Fruit fly (Drosophila melanogaster) whole organism, embryonic: Measurements from ENCODE around the gene Hinfp.

Experiments
- Bdp1 ChIP-seq: fragments of 200-800 bp; sonication (Bioruptor generic); optimal IDR thresholded peaks from 3 replicates; lab custom pipeline; 2016; ENCODE audit warnings: missing biosample characterization, missing genetic modification characterization
- CG15073 ChIP-seq: fragments of 200-800 bp; sonication (Bioruptor generic); optimal IDR thresholded peaks from 2 replicates; lab custom pipeline; 2016; ENCODE audit warnings: missing biosample characterization, missing genetic modification characterization
- CG1529 ChIP-seq: fragments of 200-800 bp; sonication (Bioruptor generic); optimal IDR thresholded peaks from 3 replicates; lab custom pipeline; 2018; ENCODE audit warnings: missing biosample characterization, missing genetic modification characterization
- CG17361 ChIP-seq: fragments of 200-800 bp; sonication (Bioruptor generic); IDR thresholded peaks from 3 replicates; pipeline ENCODE4 v1.3.6; 2022; ENCODE audit warnings: missing biosample characterization, missing genetic modification characterization
- CG2202 ChIP-seq: fragments of 200-800 bp; sonication (Bioruptor generic); optimal IDR thresholded peaks from 2 replicates; lab custom pipeline; 2018; ENCODE audit warnings: missing biosample characterization, mild to moderate bottlenecking, missing genetic modification characterization
- CG30020 ChIP-seq: fragments of 200-800 bp; optimal IDR thresholded peaks from 2 replicates; lab custom pipeline; 2019; ENCODE audit warnings: missing biosample characterization, mild to moderate bottlenecking, missing genetic modification characterization, moderate library complexity
- CG31388 ChIP-seq: fragments of 200-800 bp; sonication (Bioruptor generic); optimal IDR thresholded peaks from 2 replicates; lab custom pipeline; 2016; ENCODE audit warnings: missing biosample characterization, missing genetic modification characterization
- CG32532 ChIP-seq: fragments of 200-800 bp; sonication (Bioruptor generic); IDR thresholded peaks from 2 replicates; pipeline ENCODE4 v1.3.6; 2022; ENCODE audit warnings: missing biosample characterization, missing genetic modification characterization
- CG33557 ChIP-seq: fragments of 200-800 bp; sonication (Bioruptor generic); optimal IDR thresholded peaks from 2 replicates; lab custom pipeline; 2019; ENCODE audit warnings: missing biosample characterization, mild to moderate bottlenecking, missing genetic modification characterization, moderate library complexity
- CG34224 ChIP-seq: fragments of 200-800 bp; sonication (Bioruptor generic); IDR thresholded peaks from 3 replicates; pipeline ENCODE4 v1.3.6; 2022; ENCODE audit warnings: missing biosample characterization, missing genetic modification characterization; ENCODE audit not compliant: partially characterized antibody
- CG6272 ChIP-seq: fragments of 200-800 bp; sonication (Bioruptor generic); IDR thresholded peaks from 2 replicates; pipeline ENCODE4 v1.3.6; 2022; ENCODE audit warnings: missing biosample characterization, missing genetic modification characterization
- CG6654 ChIP-seq: fragments of 200-800 bp; sonication (Bioruptor generic); optimal IDR thresholded peaks from 2 replicates; lab custom pipeline; 2017; ENCODE audit warnings: missing biosample characterization, mild to moderate bottlenecking, missing genetic modification characterization
- CG7928 ChIP-seq: fragments of 200-800 bp; sonication (Bioruptor generic); optimal IDR thresholded peaks from 2 replicates; lab custom pipeline; 2017; ENCODE audit warnings: missing biosample characterization, mild to moderate bottlenecking, missing genetic modification characterization
- CG8290 ChIP-seq, 3 experiments: fragments of 200-800 bp; sonication (Bioruptor generic); optimal IDR thresholded peaks; 2 replicates each; lab custom pipeline; 2016 to 2019; ENCODE audit warnings: missing biosample characterization in 3 of 3, missing genetic modification characterization in 3 of 3, mild to moderate bottlenecking in 2 of 3, moderate library complexity in 1 of 3
- CG8388 ChIP-seq: fragments of 200-800 bp; sonication (Bioruptor generic); optimal IDR thresholded peaks from 2 replicates; lab custom pipeline; 2019; ENCODE audit warnings: missing biosample characterization, mild to moderate bottlenecking, missing genetic modification characterization, moderate library complexity
- D ChIP-seq, 2 experiments: fragments of 200-800 bp in 1 of 2; fragments of >200 bp in 1 of 2; sonication (Bioruptor generic) in 1 of 2; optimal IDR thresholded peaks; 2 replicates in 1 of 2; 3 replicates in 1 of 2; lab custom pipeline; 2017; ENCODE audit warnings: mild to moderate bottlenecking in 1 of 2, missing biosample characterization in 1 of 2, missing genetic modification characterization in 1 of 2, missing genetic modification reagents in 1 of 2
- D19A ChIP-seq: fragments of 200-800 bp; optimal IDR thresholded peaks from 3 replicates; lab custom pipeline; 2019; ENCODE audit warnings: missing biosample characterization, mild to moderate bottlenecking, missing genetic modification characterization, moderate library complexity
- Dip2 ChIP-seq: fragments of 200-800 bp; sonication (Bioruptor generic); IDR thresholded peaks from 2 replicates; pipeline ENCODE4 v1.3.6; 2022; ENCODE audit warnings: missing biosample characterization, missing genetic modification characterization
- H15 ChIP-seq: fragments of 200-800 bp; sonication (Bioruptor generic); IDR thresholded peaks from 3 replicates; pipeline ENCODE4 v1.3.6; 2022; ENCODE audit warnings: missing biosample characterization, missing genetic modification characterization
- Mrtf ChIP-seq: fragments of 200-800 bp; sonication (Bioruptor generic); IDR thresholded peaks from 3 replicates; pipeline ENCODE4 v1.3.6; 2022; ENCODE audit warnings: missing biosample characterization, missing genetic modification characterization
- NfI ChIP-seq: fragments of 200-800 bp; sonication (Bioruptor generic); optimal IDR thresholded peaks from 3 replicates; lab custom pipeline; 2018; ENCODE audit warnings: missing biosample characterization, mild to moderate bottlenecking, missing genetic modification characterization, moderate library complexity
- Sox102F ChIP-seq: fragments of 200-800 bp; sonication (Bioruptor generic); optimal IDR thresholded peaks from 2 replicates; lab custom pipeline; 2018; ENCODE audit warnings: missing biosample characterization, mild to moderate bottlenecking, missing genetic modification characterization, moderate library complexity
- Stat92E ChIP-seq, 3 experiments: fragments of >200 bp in 2 of 3; fragments of 200-800 bp in 1 of 3; sonication (Bioruptor generic) in 1 of 3; optimal IDR thresholded peaks; 2 replicates each; lab custom pipeline; 2017 to 2019; ENCODE audit warnings: missing biosample characterization in 3 of 3, missing genetic modification characterization in 3 of 3, mild to moderate bottlenecking in 1 of 3, moderate library complexity in 1 of 3
- YL-1 ChIP-seq: fragments of 200-800 bp; sonication (Bioruptor generic); optimal IDR thresholded peaks from 3 replicates; lab custom pipeline; 2017; ENCODE audit warnings: missing biosample characterization, mild to moderate bottlenecking, missing genetic modification characterization
- ap ChIP-seq: fragments of 200-800 bp; sonication (Bioruptor generic); IDR thresholded peaks from 2 replicates; pipeline ENCODE4 v1.3.6; 2022; ENCODE audit warnings: missing biosample characterization, missing genetic modification characterization
- cg ChIP-seq: fragments of 200-800 bp; sonication (Bioruptor generic); optimal IDR thresholded peaks from 3 replicates; lab custom pipeline; 2019; ENCODE audit warnings: missing biosample characterization, mild to moderate bottlenecking, missing genetic modification characterization, moderate library complexity
- emc ChIP-seq: fragments of 200-800 bp; sonication (Bioruptor generic); optimal IDR thresholded peaks from 2 replicates; lab custom pipeline; 2016; ENCODE audit warnings: missing biosample characterization, missing genetic modification characterization
- gfzf ChIP-seq: fragments of 200-800 bp; sonication (Bioruptor generic); optimal IDR thresholded peaks from 2 replicates; lab custom pipeline; 2016; ENCODE audit warnings: missing biosample characterization, mild to moderate bottlenecking, missing genetic modification characterization, moderate library complexity
- grn ChIP-seq: fragments of 200-800 bp; sonication (Bioruptor generic); optimal IDR thresholded peaks from 3 replicates; lab custom pipeline; 2017; ENCODE audit warnings: missing biosample characterization, missing genetic modification characterization
- h ChIP-seq: fragments of >200 bp; optimal IDR thresholded peaks from 2 replicates; lab custom pipeline; 2017
- hth ChIP-seq: fragments of >200 bp; optimal IDR thresholded peaks from 2 replicates; lab custom pipeline; 2017; ENCODE audit warnings: inconsistent platforms
- inv ChIP-seq: fragments of 200-800 bp; sonication (Bioruptor generic); IDR thresholded peaks from 2 replicates; pipeline ENCODE4 v1.3.6; 2022; ENCODE audit warnings: missing biosample characterization, missing genetic modification characterization; ENCODE audit not compliant: partially characterized antibody
- jumu ChIP-seq: fragments of 200-800 bp; sonication (Bioruptor generic); optimal IDR thresholded peaks from 3 replicates; lab custom pipeline; 2016; ENCODE audit warnings: missing biosample characterization, missing genetic modification characterization
- kni ChIP-seq: fragments of 200-800 bp; sonication (Bioruptor generic); optimal IDR thresholded peaks from 3 replicates; lab custom pipeline; 2017; ENCODE audit warnings: mild to moderate bottlenecking, missing biosample characterization, missing genetic modification reagents, missing genetic modification characterization
- mam ChIP-seq: fragments of 200-800 bp; sonication (Bioruptor generic); optimal IDR thresholded peaks from 3 replicates; lab custom pipeline; 2016; ENCODE audit warnings: missing biosample characterization, missing genetic modification characterization
- nom ChIP-seq: fragments of 200-800 bp; sonication (Bioruptor generic); optimal IDR thresholded peaks from 2 replicates; lab custom pipeline; 2017; ENCODE audit warnings: missing biosample characterization, missing genetic modification characterization, mild to moderate bottlenecking, moderate library complexity, missing genetic modification reagents
- org-1 ChIP-seq: fragments of 200-800 bp; sonication (Bioruptor generic); optimal IDR thresholded peaks from 2 replicates; lab custom pipeline; 2017; ENCODE audit warnings: missing biosample characterization, missing genetic modification characterization
- pzg ChIP-seq: fragments of 200-800 bp; sonication (Bioruptor generic); optimal IDR thresholded peaks from 3 replicates; lab custom pipeline; 2018; ENCODE audit warnings: missing biosample characterization, mild to moderate bottlenecking, missing genetic modification characterization, moderate library complexity
- ssp ChIP-seq: fragments of 200-800 bp; sonication (Bioruptor generic); IDR thresholded peaks from 2 replicates; pipeline ENCODE4 v1.3.6; 2022; ENCODE audit warnings: missing biosample characterization, missing genetic modification characterization
- wek ChIP-seq: fragments of 200-800 bp; sonication (Bioruptor generic); optimal IDR thresholded peaks from 3 replicates; lab custom pipeline; 2018; ENCODE audit warnings: missing biosample characterization, mild to moderate bottlenecking, missing genetic modification characterization, moderate library complexity
- wor ChIP-seq: fragments of 200-800 bp; sonication (Bioruptor generic); IDR thresholded peaks from 2 replicates; pipeline ENCODE4 v1.3.6; 2022; ENCODE audit warnings: missing biosample characterization, missing genetic modification characterization

Gene Hinfp

DNA sequence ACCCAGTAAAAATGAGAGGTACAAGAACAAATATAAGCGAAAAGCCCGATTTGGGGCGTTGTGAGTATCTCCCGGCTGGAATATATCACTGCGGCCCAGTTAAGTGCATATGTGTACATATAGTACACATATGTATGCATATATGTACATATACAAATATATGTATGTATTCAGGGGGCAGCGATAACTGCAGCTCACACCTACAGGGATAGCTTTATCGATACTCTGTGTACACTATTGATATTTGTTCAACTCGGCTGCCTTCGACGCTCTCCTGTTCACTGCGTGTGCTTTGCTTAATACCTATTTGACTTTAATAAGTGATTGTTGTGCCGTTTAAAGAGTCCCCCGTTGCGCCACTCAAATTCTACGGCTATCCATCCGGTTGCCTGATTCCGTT is 43.5 kb upstream of the Hinfp start, which contains the start of gene vnd (continued):
- TF ChIP-seq hth (no peak), pzg (GFP tag; lab: Kevin White, UChicago) (no peak), grn (peak; percentile 9), Stat92E (GFP tag; optimal IDR thresholded peaks at IDR 0.05; lab: Kevin White, UChicago) (no peak), CG8388 (GFP tag; lab: Kevin White, UChicago) (no peak), jumu (GFP tag; lab: Kevin White, UChicago) (no peak), wek (GFP tag; lab: Kevin White, UChicago) (peak; percentile 23), CG31388 (GFP tag; lab: Kevin White, UChicago) (no peak), CG8290 (GFP tag; optimal IDR thresholded peaks at IDR 0.05; lab: Kevin White, UChicago) (no peak), CG8290 (tag; optimal IDR thresholded peaks at IDR 0.05; lab: Kevin White, UChicago) (peak in 1 of 2 experiments; percentile 47), Bdp1 (GFP tag; lab: Kevin White, UChicago) (no peak), inv (no peak), CG6654 (no peak), CG33557 (GFP tag; lab: Kevin White, UChicago) (peak; percentile 78), Sox102F (GFP tag; lab: Kevin White, UChicago) (no peak), D (optimal IDR thresholded peaks at IDR 0.05; lab: Kevin White, UChicago) (no peak), D (GFP tag; optimal IDR thresholded peaks at IDR 0.05; lab: Kevin White, UChicago) (peak; percentile 2), Dip2 (GFP tag; lab: Robert Waterston, UW) (no peak), CG6272 (GFP tag; lab: Robert Waterston, UW) (no peak), CG1529 (GFP tag; lab: Kevin White, UChicago) (peak; percentile 18), ssp (GFP tag; lab: Robert Waterston, UW) (no peak), ap (no peak), CG17361 (GFP tag; lab: Robert Waterston, UW) (no peak), CG34224 (GFP tag; lab: Robert Waterston, UW) (no peak), H15 (GFP tag; lab: Robert Waterston, UW) (no peak), NfI (GFP tag; lab: Kevin White, UChicago) (no peak), cg (GFP tag; lab: Kevin White, UChicago) (peak; percentile 38), org-1 (GFP tag; lab: Kevin White, UChicago) (peak; percentile 12), h (lab: Kevin White, UChicago) (no peak), nom (GFP tag; lab: Kevin White, UChicago) (peak; percentile 16), gfzf (GFP tag; lab: Kevin White, UChicago) (no peak), wor (GFP tag; lab: Robert Waterston, UW) (no peak), D19A (tag; lab: Kevin White, UChicago) (no peak), CG15073 (no peak), YL-1 (no peak), CG7928 (GFP tag; lab: Kevin White, UChicago) (no peak), CG2202 (tag; lab: Kevin White, UChicago) (peak; percentile 65), emc (GFP tag; lab: Kevin White, UChicago) (no peak), CG32532 (GFP tag; lab: Robert Waterston, UW) (no peak), mam (GFP tag; lab: Kevin White, UChicago) (no peak), Mrtf (GFP tag; lab: Robert Waterston, UW) (no peak), kni (GFP tag; lab: Kevin White, UChicago) (no peak), CG30020 (tag; lab: Kevin White, UChicago) (no peak)
